Worm (Caenorhabditis elegans): ENCODE data around the gene kin-21.
A peak's percentile ranks its signal among the peaks of the same experiment; 100 is the strongest.
"Not testable (repeated sequence)": the region's sequence is repeated elsewhere in the genome, so short reads cannot be mapped to it uniquely, and the experiment has no call there.

kin-21 gene

DNA sequence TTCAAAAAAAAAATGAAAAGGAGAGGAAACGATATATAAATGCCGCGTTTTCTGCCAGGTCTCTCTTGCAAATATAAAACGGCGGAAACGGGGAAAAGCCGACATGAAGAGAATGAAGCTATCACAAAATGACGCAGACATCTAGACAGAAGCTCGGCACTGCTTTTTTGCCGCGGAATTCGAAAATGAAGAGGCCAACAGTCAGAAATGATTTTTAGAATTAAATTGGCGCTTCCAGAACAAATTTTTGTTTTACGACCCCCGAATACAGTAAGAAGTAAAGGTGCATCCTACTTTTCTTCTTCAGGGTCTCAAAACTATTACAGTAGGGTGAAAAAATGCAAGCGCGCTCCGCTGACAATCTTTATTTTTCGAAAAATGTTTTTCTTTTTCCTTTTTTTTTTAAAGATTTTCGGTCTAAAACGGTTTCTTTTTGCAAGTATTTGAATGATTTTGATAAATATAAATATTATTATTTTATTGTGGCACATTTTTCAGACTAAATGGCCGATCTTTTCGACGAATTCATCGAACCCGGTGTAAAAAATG, 7.4 kb upstream of the kin-21 start, which contains the start of gene mtr-4 (continued):
- peak; percentile 45 for TF ChIP-seq dpl-1 (GFP tag; optimal IDR thresholded peaks at IDR 0.05)
- TF ChIP-seq rcor-1 (GFP tag; IDR thresholded peaks at IDR 0.05): peak; percentile 69
- TF ChIP-seq ceh-91 (GFP tag; IDR thresholded peaks at IDR 0.05): peak; percentile 77
- TF ChIP-seq ztf-18 (tag; optimal IDR thresholded peaks at IDR 0.05): no peak
- TF ChIP-seq attf-3 (GFP tag; conservative IDR thresholded peaks at IDR 0.05): peak; percentile 40
- peak; percentile 8 for TF ChIP-seq snpc-1.3 (tag; optimal IDR thresholded peaks at IDR 0.05; ENCODE audit: insufficient read depth)
- TF ChIP-seq egrh-3 (GFP tag; IDR thresholded peaks at IDR 0.05): no peak
- TF ChIP-seq bed-2 (GFP tag; IDR thresholded peaks at IDR 0.05): no peak
- TF ChIP-seq nhr-90 (tag; optimal IDR thresholded peaks at IDR 0.05): no peak
- no peak for TF ChIP-seq lir-1 (GFP tag; conservative IDR thresholded peaks at IDR 0.05)
- no peak for TF ChIP-seq Y53G8AR.9 (GFP tag; conservative IDR thresholded peaks at IDR 0.05)
- no peak for TF ChIP-seq lag-1 (GFP tag; IDR thresholded peaks at IDR 0.05)
- no peak for TF ChIP-seq sptf-2 (GFP tag; optimal IDR thresholded peaks at IDR 0.05)

DNA sequence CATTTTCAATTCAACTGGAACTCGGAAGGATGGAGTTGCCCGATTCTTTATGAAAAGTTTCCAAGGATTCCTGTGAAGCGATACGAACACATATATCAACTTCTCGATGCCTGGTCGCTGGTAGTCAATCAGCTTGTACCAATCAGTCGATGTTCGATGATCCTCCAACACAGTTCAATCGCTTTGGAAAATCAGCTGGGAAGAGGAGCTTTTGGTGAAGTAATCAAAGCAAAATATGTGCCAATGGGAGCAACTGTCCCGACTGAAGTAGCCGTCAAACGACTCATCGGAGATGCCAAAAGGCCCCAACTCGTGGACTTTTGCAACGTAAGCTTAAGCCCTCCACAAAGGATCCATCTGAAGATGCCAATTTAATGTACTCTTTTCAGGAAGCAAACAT, 651 bp downstream of the kin-21 start:
- TF ChIP-seq cebp-1 (GFP tag; IDR thresholded peaks at IDR 0.05) (no peak), cebp-1 (tag; optimal IDR thresholded peaks at IDR 0.05) (no peak), F22D6.2 (tag; optimal IDR thresholded peaks at IDR 0.05) (no peak), ceh-91 (GFP tag; IDR thresholded peaks at IDR 0.05) (no peak), ceh-27 (GFP tag; optimal IDR thresholded peaks at IDR 0.05) (no peak), Y53G8AR.9 (GFP tag; conservative IDR thresholded peaks at IDR 0.05) (no peak), nhr-80 (tag; optimal IDR thresholded peaks at IDR 0.05) (no peak), chd-7 (tag; optimal IDR thresholded peaks at IDR 0.05) (no peak)

DNA sequence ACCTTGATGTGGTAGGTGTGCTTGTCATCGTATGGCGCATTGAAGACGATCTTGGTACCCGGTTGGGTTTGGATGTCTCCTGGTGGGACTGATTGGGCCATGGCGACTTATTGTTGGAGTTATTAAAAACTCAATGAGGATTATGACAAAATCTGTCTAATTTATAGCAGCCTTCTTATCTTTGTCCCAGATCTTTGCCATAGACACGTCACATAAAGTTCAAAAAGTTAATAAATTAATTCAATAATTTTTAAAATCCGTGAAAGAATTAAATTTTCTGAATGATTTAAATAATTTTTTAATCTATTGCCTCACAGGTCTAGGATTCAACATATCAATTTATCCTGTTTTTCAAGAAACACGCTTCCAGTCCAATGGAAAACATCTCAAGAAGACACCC, 3.6 kb downstream of the kin-21 start, which contains the start of gene msp-81:
Gene msp-81 (minus strand): TSS at position 101 of the 400 bp plus-strand sequence.
- TF ChIP-seq zim-3 (tag; optimal IDR thresholded peaks at IDR 0.05) (no peak), lin-35 (GFP tag; optimal IDR thresholded peaks at IDR 0.05) (no peak), mes-4 (tag; optimal IDR thresholded peaks at IDR 0.05) (no peak), ceh-27 (GFP tag; optimal IDR thresholded peaks at IDR 0.05) (no peak), snpc-4 (GFP tag; optimal IDR thresholded peaks at IDR 0.05) (no peak), snpc-4 (tag; optimal IDR thresholded peaks at IDR 0.05) (no peak), aptf-2 (GFP tag; conservative IDR thresholded peaks at IDR 0.05) (no peak), B0336.3 (GFP tag; IDR thresholded peaks at IDR 0.05) (no peak), gei-17 (GFP tag; optimal IDR thresholded peaks at IDR 0.05) (no peak), fkh-3 (tag; optimal IDR thresholded peaks at IDR 0.05) (no peak), F57C9.4 (tag; optimal IDR thresholded peaks at IDR 0.05) (no peak), lir-1 (GFP tag; conservative IDR thresholded peaks at IDR 0.05) (no peak), F39B2.1 (GFP tag; IDR thresholded peaks at IDR 0.05) (no peak), ekl-4 (GFP tag; IDR thresholded peaks at IDR 0.05) (no peak), mcd-1 (GFP tag; IDR thresholded peaks at IDR 0.05) (no peak), T07F8.4 (tag; optimal IDR thresholded peaks at IDR 0.05) (no peak), ama-1 (optimal IDR thresholded peaks at IDR 0.05) (no peak), ama-1 (GFP tag; optimal IDR thresholded peaks at IDR 0.05) (no peak)

DNA sequence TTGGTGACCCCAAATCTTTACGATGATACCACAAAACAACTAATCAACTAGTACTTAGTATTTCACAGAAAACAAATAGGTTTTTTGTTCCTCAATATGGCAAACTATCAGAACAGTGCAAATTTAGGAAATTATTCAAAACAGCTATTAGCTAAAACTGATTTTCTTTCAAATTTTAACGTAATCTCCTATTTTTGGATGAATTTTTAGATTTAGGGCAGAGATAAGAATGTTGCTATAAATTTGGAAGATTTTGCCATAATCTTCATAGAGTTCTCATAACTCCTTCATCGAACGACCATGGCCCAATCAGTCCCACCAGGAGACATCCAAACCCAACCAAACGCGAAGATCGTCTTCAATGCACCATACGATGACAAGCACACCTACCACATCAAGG, 4.7 kb downstream of the kin-21 start, which contains the start of gene msp-10:
Gene msp-10 (plus strand): TSS at position 301 of the 400 bp plus-strand sequence.
- TF ChIP-seq efl-1 (GFP tag; optimal IDR thresholded peaks at IDR 0.05); C06A6.2 (GFP tag; conservative IDR thresholded peaks at IDR 0.05); ztf-18 (tag; optimal IDR thresholded peaks at IDR 0.05): not testable (repeated sequence)
